Worm (Caenorhabditis elegans) whole organism, midembryonic: Measurements from ENCODE around the gene sre-44.

Experiments
- T22C8.4 ChIP-seq: fragments of 200-800 bp; sonication (Bioruptor generic); IDR thresholded peaks from 2 replicates; pipeline ENCODE4 v1.3.6; 2022; ENCODE audit warnings: missing genetic modification characterization, missing compliant biosample characterization
- cog-1 ChIP-seq: sonication (generic microtip); optimal IDR thresholded peaks from 2 replicates; lab custom pipeline; 2016; ENCODE audit warnings: missing genetic modification characterization, missing compliant biosample characterization
- flt-1 ChIP-seq: fragments of 200-800 bp; sonication (Bioruptor generic); IDR thresholded peaks from 2 replicates; pipeline ENCODE4 v1.3.6; 2022; ENCODE audit warnings: missing genetic modification characterization, missing compliant biosample characterization
- ref-1 ChIP-seq: fragments of 200-800 bp; sonication (Bioruptor generic); conservative IDR thresholded peaks from 2 replicates; pipeline ENCODE4 v1.3.6; 2022; ENCODE audit warnings: missing genetic modification reagents, missing genetic modification characterization, missing compliant biosample characterization
- tab-1 ChIP-seq: fragments of 200-800 bp; sonication (Bioruptor generic); IDR thresholded peaks from 2 replicates; pipeline ENCODE4 v1.3.6; 2022; ENCODE audit warnings: missing genetic modification characterization, missing compliant biosample characterization
- ztf-23 ChIP-seq: fragments of 200-800 bp; sonication (Bioruptor generic); IDR thresholded peaks from 2 replicates; pipeline ENCODE4 v1.3.6; 2022; ENCODE audit warnings: missing genetic modification reagents, missing genetic modification characterization, missing compliant biosample characterization

ce11 chrII:13939531-13939930 lies 9.9 kb upstream of the sre-44 start, which contains the start of gene W07G1.1:
- TF ChIP-seq T22C8.4 (GFP tag; lab: Robert Waterston, UW) (no peak), ref-1 (GFP tag; lab: Robert Waterston, UW) (no peak), flt-1 (no peak), ztf-23 (no peak), cog-1 (no peak), tab-1 (no peak)
